Worm (Caenorhabditis elegans) whole organism, L4 larva: Measurements from ENCODE around the gene fbxb-103.

ENCODE experiments used
- D1046.2 ChIP-seq: fragments of 200-800 bp; sonication (Bioruptor generic); IDR thresholded peaks from 2 replicates; pipeline ENCODE4 v1.3.6; 2022; ENCODE audit warnings: missing genetic modification characterization, missing compliant biosample characterization
- F10B5.3 ChIP-seq: sonication (generic microtip); optimal IDR thresholded peaks from 2 replicates; lab custom pipeline; 2016; ENCODE audit warnings: mild to moderate bottlenecking, missing genetic modification characterization, missing compliant biosample characterization
- F44E2.7 ChIP-seq: fragments of 200-800 bp; sonication (Bioruptor generic); IDR thresholded peaks from 2 replicates; pipeline ENCODE4 v2.1.2; 2022; ENCODE audit warnings: missing genetic modification characterization, missing compliant biosample characterization
- Y75B8A.6 ChIP-seq: fragments of 200-800 bp; sonication (Bioruptor generic); IDR thresholded peaks from 2 replicates; pipeline ENCODE4 v1.3.6; 2022; ENCODE audit warnings: missing genetic modification reagents, missing genetic modification characterization, missing compliant biosample characterization
- aha-1 ChIP-seq: fragments of 150-350 bp; peaks from one replicate; lab custom pipeline; 2014; ENCODE audit warnings: missing biosample characterization, missing genetic modification characterization
- aly-2 ChIP-seq: sonication (generic microtip); optimal IDR thresholded peaks from 2 replicates; lab custom pipeline; 2018; ENCODE audit warnings: missing biosample characterization, missing genetic modification characterization
- attf-4 ChIP-seq: sonication (generic microtip); optimal IDR thresholded peaks from 3 replicates; lab custom pipeline; 2017; ENCODE audit warnings: missing biosample characterization, missing genetic modification characterization
- ceh-44 ChIP-seq: fragments of 200-800 bp; sonication (Bioruptor generic); IDR thresholded peaks from 2 replicates; pipeline ENCODE4 v1.3.6; 2022; ENCODE audit warnings: missing genetic modification reagents, missing genetic modification characterization, missing compliant biosample characterization
- ces-1 ChIP-seq: fragments of 150-350 bp; sonication (generic microtip); optimal IDR thresholded peaks from 4 replicates; lab custom pipeline; 2014; ENCODE audit warnings: missing biosample characterization, missing genetic modification reagents, missing genetic modification characterization
- ctbp-1 ChIP-seq: fragments of 200-800 bp; sonication (Bioruptor generic); IDR thresholded peaks from 2 replicates; pipeline ENCODE4 v1.3.6; 2022; ENCODE audit warnings: missing genetic modification reagents, missing genetic modification characterization, missing compliant biosample characterization
- daf-16 ChIP-seq, 3 experiments: sonication (generic microtip); optimal IDR thresholded peaks; 2 replicates each; lab custom pipeline; 2016 to 2017; ENCODE audit warnings: missing genetic modification characterization in 3 of 3, missing genetic modification reagents in 3 of 3, mild to moderate bottlenecking in 2 of 3, missing compliant biosample characterization in 2 of 3, missing biosample characterization in 1 of 3, moderate library complexity in 1 of 3
- daf-19 ChIP-seq: fragments of 200-800 bp; sonication (Bioruptor generic); conservative IDR thresholded peaks from 2 replicates; pipeline ENCODE4 v1.3.6; 2022; ENCODE audit warnings: missing genetic modification characterization, missing compliant biosample characterization
- daf-8 ChIP-seq: fragments of 200-800 bp; sonication (Bioruptor generic); IDR thresholded peaks from 2 replicates; pipeline ENCODE4 v1.3.6; 2022; ENCODE audit warnings: missing genetic modification characterization, missing compliant biosample characterization
- dmd-8 ChIP-seq: fragments of 200-800 bp; sonication (Bioruptor generic); IDR thresholded peaks from 2 replicates; pipeline ENCODE4 v1.3.6; 2022; ENCODE audit warnings: missing genetic modification characterization, missing compliant biosample characterization
- dmd-9 ChIP-seq: fragments of 200-800 bp; sonication (Bioruptor generic); IDR thresholded peaks from 2 replicates; pipeline ENCODE4 v1.3.6; 2022; ENCODE audit warnings: missing genetic modification reagents, missing genetic modification characterization, missing compliant biosample characterization
- dve-1 ChIP-seq: sonication (generic microtip); optimal IDR thresholded peaks from 2 replicates; lab custom pipeline; 2017; ENCODE audit warnings: antibody characterized with exemption, mild to moderate bottlenecking, missing genetic modification characterization, missing compliant biosample characterization; ENCODE audit not compliant: insufficient read depth
- gei-8 ChIP-seq: fragments of 200-800 bp; sonication (Bioruptor generic); optimal IDR thresholded peaks from 2 replicates; lab custom pipeline; 2018; ENCODE audit warnings: mild to moderate bottlenecking, missing genetic modification characterization, missing compliant biosample characterization
- hif-1 ChIP-seq, 2 experiments: sonication (generic microtip); optimal IDR thresholded peaks; 2 replicates each; lab custom pipeline; 2016 to 2017; ENCODE audit warnings: missing compliant biosample characterization in 2 of 2, missing genetic modification characterization in 2 of 2, missing genetic modification reagents in 2 of 2, missing genotype in 2 of 2, mild to moderate bottlenecking in 1 of 2
- hlh-30 ChIP-seq: sonication (generic microtip); optimal IDR thresholded peaks from 2 replicates; lab custom pipeline; 2017; ENCODE audit warnings: antibody characterized with exemption, mild to moderate bottlenecking, missing genetic modification characterization, missing compliant biosample characterization; ENCODE audit not compliant: insufficient read depth
- hmg-1.1 ChIP-seq: fragments of 200-800 bp; sonication (Bioruptor generic); IDR thresholded peaks from 2 replicates; pipeline ENCODE4 v1.3.6; 2022; ENCODE audit warnings: missing genetic modification reagents, missing genetic modification characterization, missing compliant biosample characterization
- lim-7 ChIP-seq: fragments of 200-800 bp; sonication (Bioruptor generic); IDR thresholded peaks from 2 replicates; pipeline ENCODE4 v1.3.6; 2022; ENCODE audit warnings: missing genetic modification characterization, missing compliant biosample characterization
- lin-13 ChIP-seq: fragments of 150-350 bp; optimal IDR thresholded peaks from 2 replicates; lab custom pipeline; 2014; ENCODE audit warnings: missing biosample characterization, missing genetic modification reagents, missing genetic modification characterization
- lin-29 ChIP-seq: fragments of 200-800 bp; sonication (Bioruptor generic); IDR thresholded peaks from 2 replicates; pipeline ENCODE4 v1.3.6; 2022; ENCODE audit warnings: missing genetic modification reagents, missing genetic modification characterization, missing compliant biosample characterization
- lin-38 ChIP-seq: fragments of 200-800 bp; sonication (Bioruptor generic); IDR thresholded peaks from 2 replicates; pipeline ENCODE4 v1.3.6; 2022; ENCODE audit warnings: missing genetic modification reagents, missing genetic modification characterization, missing compliant biosample characterization
- lir-3 ChIP-seq: sonication (generic microtip); optimal IDR thresholded peaks from 2 replicates; lab custom pipeline; 2016; ENCODE audit warnings: mild to moderate bottlenecking, missing genetic modification characterization, missing compliant biosample characterization
- madf-5 ChIP-seq, 2 experiments: fragments of 200-800 bp; sonication (Bioruptor generic); IDR thresholded peaks; 2 replicates each; pipeline ENCODE4 v1.3.6; 2022; ENCODE audit warnings: missing compliant biosample characterization in 2 of 2, missing genetic modification characterization in 2 of 2
- madf-9 ChIP-seq: fragments of 200-800 bp; sonication (Bioruptor generic); conservative IDR thresholded peaks from 2 replicates; pipeline ENCODE4 v1.3.6; 2022; ENCODE audit warnings: missing genetic modification reagents, missing genetic modification characterization, missing compliant biosample characterization
- mxl-2 ChIP-seq: fragments of 200-800 bp; sonication (Bioruptor generic); conservative IDR thresholded peaks from 2 replicates; pipeline ENCODE4 v1.3.6; 2022; ENCODE audit warnings: missing genetic modification reagents, missing genetic modification characterization, missing compliant biosample characterization
- nhr-102 ChIP-seq: sonication (generic microtip); optimal IDR thresholded peaks from 2 replicates; lab custom pipeline; 2016; ENCODE audit warnings: mild to moderate bottlenecking, missing genetic modification characterization, moderate library complexity, missing compliant biosample characterization
- nhr-11 ChIP-seq: fragments of 150-350 bp; optimal IDR thresholded peaks from 2 replicates; lab custom pipeline; 2014; ENCODE audit warnings: missing biosample characterization, missing genetic modification characterization
- nhr-25 ChIP-seq: sonication (generic microtip); optimal IDR thresholded peaks from 2 replicates; lab custom pipeline; 2017; ENCODE audit warnings: missing genetic modification characterization, mild to moderate bottlenecking, missing compliant biosample characterization, antibody characterized with exemption, moderate library complexity, borderline replicate concordance; ENCODE audit not compliant: insufficient read depth
- nhr-28 ChIP-seq: fragments of 150-350 bp; optimal IDR thresholded peaks from 2 replicates; lab custom pipeline; 2014; ENCODE audit warnings: missing biosample characterization, missing genetic modification characterization
- nhr-42 ChIP-seq: fragments of 200-800 bp; sonication (Bioruptor generic); IDR thresholded peaks from 2 replicates; pipeline ENCODE4 v1.3.6; 2022; ENCODE audit warnings: missing genetic modification characterization, missing compliant biosample characterization
- nhr-48 ChIP-seq: sonication (generic microtip); optimal IDR thresholded peaks from 2 replicates; lab custom pipeline; 2016; ENCODE audit warnings: mild to moderate bottlenecking, missing genetic modification characterization, missing compliant biosample characterization
- nhr-76 ChIP-seq: fragments of 150-350 bp; optimal IDR thresholded peaks from 2 replicates; lab custom pipeline; 2014; ENCODE audit warnings: missing biosample characterization, missing genetic modification characterization
- nhr-77 ChIP-seq: fragments of 150-350 bp; optimal IDR thresholded peaks from 2 replicates; lab custom pipeline; 2014; ENCODE audit warnings: missing biosample characterization, missing genetic modification characterization
- php-3 ChIP-seq: fragments of 200-800 bp; sonication (Bioruptor generic); IDR thresholded peaks from 2 replicates; pipeline ENCODE4 v1.3.6; 2022; ENCODE audit warnings: missing genetic modification reagents, missing genetic modification characterization, missing compliant biosample characterization
- sdz-12 ChIP-seq: fragments of 200-800 bp; sonication (Bioruptor generic); optimal IDR thresholded peaks from 2 replicates; lab custom pipeline; 2018; ENCODE audit warnings: mild to moderate bottlenecking, missing genetic modification characterization, missing compliant biosample characterization
- set-16 ChIP-seq: fragments of 200-800 bp; sonication (Bioruptor generic); IDR thresholded peaks from 2 replicates; pipeline ENCODE4 v1.3.6; 2022; ENCODE audit warnings: missing genetic modification reagents, missing genetic modification characterization, missing compliant biosample characterization
- skn-1 ChIP-seq: fragments of 150-350 bp; optimal IDR thresholded peaks from 2 replicates; lab custom pipeline; 2014; ENCODE audit warnings: missing biosample characterization, missing genetic modification characterization
- snpc-4 ChIP-seq: fragments of 150-350 bp; optimal IDR thresholded peaks from 2 replicates; lab custom pipeline; 2014; ENCODE audit warnings: missing biosample characterization, missing genetic modification characterization
- spr-1 ChIP-seq: sonication (generic microtip); optimal IDR thresholded peaks from 2 replicates; lab custom pipeline; 2016; ENCODE audit warnings: mild to moderate bottlenecking, missing genetic modification characterization, missing compliant biosample characterization
- unc-39 ChIP-seq: sonication (generic microtip); optimal IDR thresholded peaks from 2 replicates; lab custom pipeline; 2017; ENCODE audit warnings: missing biosample characterization, missing genetic modification characterization
- unc-62 ChIP-seq, 3 experiments: fragments of 150-350 bp in 1 of 3; sonication (generic microtip); optimal IDR thresholded peaks in 2 of 3; peaks in 1 of 3; 1 replicate in 1 of 3; 2 replicates in 2 of 3; lab custom pipeline; 2014 to 2017; ENCODE audit warnings: missing biosample characterization in 3 of 3, missing genetic modification characterization in 3 of 3, missing genetic modification reagents in 3 of 3, missing genotype in 1 of 3
- vab-7 ChIP-seq: fragments of 200-800 bp; sonication (Bioruptor generic); IDR thresholded peaks from 2 replicates; pipeline ENCODE4 v1.3.6; 2022; ENCODE audit warnings: missing genetic modification reagents, missing genetic modification characterization, missing compliant biosample characterization
- zag-1 ChIP-seq: fragments of 150-350 bp; optimal IDR thresholded peaks from 2 replicates; lab custom pipeline; 2014; ENCODE audit warnings: missing biosample characterization, missing genetic modification characterization
- ztf-7 ChIP-seq: fragments of 150-350 bp; optimal IDR thresholded peaks from 2 replicates; lab custom pipeline; 2014; ENCODE audit warnings: missing biosample characterization, missing genetic modification characterization

fbxb-103 gene

ce11 chrII:3952368-3952767, 45.4 kb downstream of the fbxb-103 start:
- TF ChIP-seq nhr-11 (tag; lab: Kevin White, UChicago) (peak; percentile 49), attf-4 (tag; lab: Kevin White, UChicago) (no peak), nhr-77 (tag; lab: Kevin White, UChicago) (peak; percentile 30), nhr-25 (tag; lab: Kevin White, UChicago) (peak; percentile 49), daf-16 (GFP tag; optimal IDR thresholded peaks at IDR 0.05; lab: Kevin White, UChicago) (no peak), daf-16 (tag; optimal IDR thresholded peaks at IDR 0.05; lab: Kevin White, UChicago) (peak; percentile 72), unc-62 (GFP tag; optimal IDR thresholded peaks at IDR 0.05 in 1 of 2; lab: Kevin White, UChicago) (peak in 1 of 2 experiments; percentile 60), unc-62 (tag; optimal IDR thresholded peaks at IDR 0.05; lab: Kevin White, UChicago) (no peak), Y75B8A.6 (GFP tag; lab: Robert Waterston, UW) (no peak), dve-1 (tag; lab: Kevin White, UChicago) (peak; percentile 61), sdz-12 (GFP tag; lab: Kevin White, UChicago) (no peak), skn-1 (tag; lab: Kevin White, UChicago) (no peak), aha-1 (tag; lab: Kevin White, UChicago) (peak; percentile 45), nhr-28 (tag; lab: Kevin White, UChicago) (peak; percentile 73), lir-3 (tag; lab: Kevin White, UChicago) (no peak)

- TF ChIP-seq madf-5 (GFP tag; IDR thresholded peaks at IDR 0.05; lab: Robert Waterston, UW) (no peak), gei-8 (GFP tag; lab: Kevin White, UChicago) (no peak), unc-39 (tag; lab: Kevin White, UChicago) (no peak), ceh-44 (GFP tag; lab: Robert Waterston, UW) (no peak), D1046.2 (GFP tag; lab: Robert Waterston, UW) (no peak), php-3 (GFP tag; lab: Robert Waterston, UW) (peak; percentile 91), aly-2 (tag; lab: Kevin White, UChicago) (no peak), daf-16 (GFP tag; optimal IDR thresholded peaks at IDR 0.05; lab: Kevin White, UChicago) (no peak), daf-16 (tag; optimal IDR thresholded peaks at IDR 0.05; lab: Kevin White, UChicago) (peak; percentile 89), hif-1 (tag; optimal IDR thresholded peaks at IDR 0.05; lab: Kevin White, UChicago) (no peak), unc-62 (GFP tag; optimal IDR thresholded peaks at IDR 0.05 in 1 of 2; lab: Kevin White, UChicago) (no peak), unc-62 (tag; optimal IDR thresholded peaks at IDR 0.05; lab: Kevin White, UChicago) (no peak), hmg-1.1 (GFP tag; lab: Robert Waterston, UW) (no peak), snpc-4 (tag; lab: Kevin White, UChicago) (no peak), nhr-11 (tag; lab: Kevin White, UChicago) (no peak), lim-7 (no peak), daf-19 (GFP tag; lab: Robert Waterston, UW) (no peak), zag-1 (tag; lab: Kevin White, UChicago) (no peak), mxl-2 (GFP tag; lab: Robert Waterston, UW) (no peak), lin-38 (GFP tag; lab: Robert Waterston, UW) (no peak), ztf-7 (tag; lab: Kevin White, UChicago) (no peak), dmd-9 (GFP tag; lab: Robert Waterston, UW) (no peak), nhr-102 (tag; lab: Kevin White, UChicago) (no peak), set-16 (GFP tag; lab: Robert Waterston, UW) (no peak), dmd-8 (GFP tag; lab: Robert Waterston, UW) (no peak), vab-7 (GFP tag; lab: Robert Waterston, UW) (no peak), F10B5.3 (tag; lab: Kevin White, UChicago) (no peak), Y75B8A.6 (GFP tag; lab: Robert Waterston, UW) (no peak), lin-29 (GFP tag; lab: Robert Waterston, UW) (no peak), nhr-42 (GFP tag; lab: Robert Waterston, UW) (no peak), spr-1 (no peak), ctbp-1 (GFP tag; lab: Robert Waterston, UW) (no peak), nhr-28 (tag; lab: Kevin White, UChicago) (peak; percentile 45), daf-8 (GFP tag; lab: Robert Waterston, UW) (no peak), ces-1 (GFP tag; lab: Kevin White, UChicago) (no peak), madf-9 (GFP tag; lab: Robert Waterston, UW) (no peak), hlh-30 (tag; lab: Kevin White, UChicago) (no peak), nhr-48 (tag; lab: Kevin White, UChicago) (no peak), lin-13 (GFP tag; lab: Kevin White, UChicago) (no peak), lir-3 (tag; lab: Kevin White, UChicago) (no peak), skn-1 (tag; lab: Kevin White, UChicago) (no peak), nhr-76 (tag; lab: Kevin White, UChicago) (no peak), F44E2.7 (no peak)
Observed at ce11 chrII:3952967-3953366, 46.0 kb downstream of the fbxb-103 start.
